Fruit fly (Drosophila melanogaster): ENCODE measurements around the gene Itpr.

- TF ChIP-seq CG7987 (GFP tag; optimal IDR thresholded peaks at IDR 0.05) (no peak), BtbVII (GFP tag; optimal IDR thresholded peaks at IDR 0.05) (no peak), CG5245 (GFP tag; optimal IDR thresholded peaks at IDR 0.05) (no peak), hth (optimal IDR thresholded peaks at IDR 0.05) (no peak), cato (GFP tag; optimal IDR thresholded peaks at IDR 0.05; ENCODE audit: borderline replicate concordance) (no peak), sr (GFP tag; IDR thresholded peaks at IDR 0.05) (no peak), CG18011 (GFP tag; optimal IDR thresholded peaks at IDR 0.05) (no peak), Antp (GFP tag; optimal IDR thresholded peaks at IDR 0.05) (no peak), disco-r (GFP tag; optimal IDR thresholded peaks at IDR 0.05) (no peak), tap (tag; optimal IDR thresholded peaks at IDR 0.05) (no peak), knrl (GFP tag; IDR thresholded peaks at IDR 0.05; ENCODE audit: partially characterized antibody) (no peak), CG17328 (GFP tag; IDR thresholded peaks at IDR 0.05) (0 out of 2 replicates have a peak, but pooled peaks have one; percentile 1), Nf-YC (tag; optimal IDR thresholded peaks at IDR 0.05) (no peak)
Measured at dm6 chr3R:5571437-5571750, 54.5 kb downstream of the Itpr start.
